Worm (Caenorhabditis elegans) whole organism, L4 larva: ENCODE measurements around the gene rpn-6.2.

ENCODE experiments used
- aha-1 ChIP-seq: fragments of 150-350 bp; peaks from one replicate; lab custom pipeline; 2014; ENCODE audit warnings: missing biosample characterization, missing genetic modification characterization
- dmd-8 ChIP-seq: fragments of 200-800 bp; sonication (Bioruptor generic); IDR thresholded peaks from 2 replicates; pipeline ENCODE4 v1.3.6; 2022; ENCODE audit warnings: missing genetic modification characterization, missing compliant biosample characterization
- nhr-48 ChIP-seq: sonication (generic microtip); optimal IDR thresholded peaks from 2 replicates; lab custom pipeline; 2016; ENCODE audit warnings: mild to moderate bottlenecking, missing genetic modification characterization, missing compliant biosample characterization

The rpn-6.2 gene

DNA sequence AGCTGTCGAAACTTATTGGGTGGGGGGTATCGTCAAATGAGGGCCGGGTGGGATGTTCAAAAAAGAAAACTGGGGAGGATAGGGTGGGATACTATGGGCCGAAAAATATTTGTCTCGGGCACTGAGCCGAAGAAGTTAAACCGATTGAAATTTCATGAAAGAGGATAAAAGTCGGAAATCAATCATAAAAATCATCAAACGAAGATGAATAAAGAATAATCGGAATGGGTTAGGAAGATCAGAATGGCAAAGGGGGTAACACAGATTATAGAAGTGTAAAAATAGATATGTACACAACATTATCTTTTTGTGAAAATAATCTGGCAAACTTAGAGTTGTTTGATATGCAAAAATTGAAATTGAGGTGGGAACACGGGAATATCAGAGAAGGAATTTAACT lies 46.3 kb downstream of the rpn-6.2 start:
- TF ChIP-seq dmd-8 (GFP tag; lab: Robert Waterston, UW) (no peak), aha-1 (tag; lab: Kevin White, UChicago) (peak; percentile 94), nhr-48 (no peak)
